Worm (Caenorhabditis elegans): Measurements from ENCODE around the gene gcy-36.
A peak's percentile ranks its signal among the peaks of the same experiment; 100 is the strongest.

The gcy-36 gene

ce11 chrX:15504795-15505194, 26.0 kb downstream of the gcy-36 start, which contains the start of gene tbh-1:
tbh-1 (minus strand) TSS chrX:15504895.
- TF ChIP-seq nhr-76 (tag; optimal IDR thresholded peaks at IDR 0.05) = no peak
- TF ChIP-seq nhr-12 (tag; optimal IDR thresholded peaks at IDR 0.05) = no peak
- no peak for TF ChIP-seq pha-4 (tag; optimal IDR thresholded peaks at IDR 0.05)
- no peak for TF ChIP-seq mdl-1 (tag; optimal IDR thresholded peaks at IDR 0.05)
- no peak for TF ChIP-seq fkh-10 (GFP tag; optimal IDR thresholded peaks at IDR 0.05)
- no peak for TF ChIP-seq unc-62 (GFP tag; optimal IDR thresholded peaks at IDR 0.05)
- no peak for TF ChIP-seq nhr-43 (tag; optimal IDR thresholded peaks at IDR 0.05; ENCODE audit: poor library complexity, severe bottlenecking)
- TF ChIP-seq aly-2 (tag; optimal IDR thresholded peaks at IDR 0.05) = no peak
- TF ChIP-seq R02D3.7 (tag; optimal IDR thresholded peaks at IDR 0.05) = no peak
- no peak for TF ChIP-seq ZK546.5 (tag; optimal IDR thresholded peaks at IDR 0.05)
- TF ChIP-seq ama-1 (optimal IDR thresholded peaks at IDR 0.05) = no peak
- TF ChIP-seq ceh-82 (tag; optimal IDR thresholded peaks at IDR 0.05) = no peak
- TF ChIP-seq mml-1 (tag; optimal IDR thresholded peaks at IDR 0.05) = no peak
- TF ChIP-seq pqm-1 (tag; optimal IDR thresholded peaks at IDR 0.05) = no peak
- no peak for TF ChIP-seq nhr-11 (tag; optimal IDR thresholded peaks at IDR 0.05)
- no peak for TF ChIP-seq ceh-16 (tag; optimal IDR thresholded peaks at IDR 0.05)
- no peak for TF ChIP-seq ceh-28 (tag; optimal IDR thresholded peaks at IDR 0.05)
- no peak for TF ChIP-seq tbx-2 (tag; optimal IDR thresholded peaks at IDR 0.05)
- no peak for TF ChIP-seq egl-5 (tag; optimal IDR thresholded peaks at IDR 0.05)

- TF ChIP-seq hmg-11 (tag; optimal IDR thresholded peaks at IDR 0.05) = peak; percentile 36
- peak; percentile 41 for TF ChIP-seq lin-15B (tag; optimal IDR thresholded peaks at IDR 0.05)
- TF ChIP-seq lin-39 (tag; optimal IDR thresholded peaks at IDR 0.05) = peak; percentile 59
- TF ChIP-seq ceh-28 (tag; optimal IDR thresholded peaks at IDR 0.05) = peak; percentile 6
- TF ChIP-seq ZK546.5 (tag; optimal IDR thresholded peaks at IDR 0.05) = no peak
- no peak for TF ChIP-seq unc-39 (tag; optimal IDR thresholded peaks at IDR 0.05)
Observed at ce11 chrX:15507830-15508347, 29.1 kb downstream of the gcy-36 start, which contains the start of gene zipt-7.2. zipt-7.2 (minus strand) TSS chrX:15507880.

ce11 chrX:15509681-15510080, 30.9 kb downstream of the gcy-36 start, which contains the start of gene eat-20:
eat-20 (plus strand) TSS chrX:15510011.
- TF ChIP-seq nhr-23 (tag; optimal IDR thresholded peaks at IDR 0.05) = peak; percentile 27
- TF ChIP-seq lin-15B (tag; optimal IDR thresholded peaks at IDR 0.05) = no peak
- no peak for TF ChIP-seq ceh-28 (tag; optimal IDR thresholded peaks at IDR 0.05)
- peak; percentile 46 for TF ChIP-seq nhr-25 (tag; optimal IDR thresholded peaks at IDR 0.05)

ce11 chrX:15514547-15514946, 35.7 kb downstream of the gcy-36 start:
- no peak for TF ChIP-seq ceh-82 (tag; optimal IDR thresholded peaks at IDR 0.05)

- TF ChIP-seq ceh-16 (tag; optimal IDR thresholded peaks at IDR 0.05) (no peak), lin-39 (tag; optimal IDR thresholded peaks at IDR 0.05) (peak; percentile 10)
Observed at ce11 chrX:15515798-15516197, 37.0 kb downstream of the gcy-36 start.

DNA sequence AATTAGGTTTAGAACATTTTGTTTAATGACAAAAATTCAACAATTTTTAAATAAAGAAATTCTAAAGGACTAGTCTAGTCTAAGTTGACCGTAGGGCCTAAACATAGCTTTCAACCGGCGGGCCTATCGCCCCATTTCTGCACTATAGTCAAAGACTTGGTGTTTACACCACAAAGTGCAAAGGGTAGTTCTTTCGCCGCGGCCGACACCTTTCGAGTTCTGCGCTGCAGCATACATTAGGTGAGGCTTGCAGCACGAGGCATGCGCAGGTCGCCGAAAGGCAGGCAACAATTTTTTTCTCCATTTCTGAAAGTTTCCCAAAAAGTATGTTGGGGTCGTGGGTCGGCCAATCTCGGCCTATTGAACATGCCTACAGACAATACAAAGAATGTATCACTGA, 49.7 kb downstream of the gcy-36 start:
- no peak for TF ChIP-seq sea-2 (GFP tag; optimal IDR thresholded peaks at IDR 0.05)
- TF ChIP-seq nhr-23 (tag; optimal IDR thresholded peaks at IDR 0.05) = no peak

- TF ChIP-seq eor-1 (tag; optimal IDR thresholded peaks at IDR 0.05) = no peak
- TF ChIP-seq ceh-28 (tag; optimal IDR thresholded peaks at IDR 0.05) = no peak
- no peak for TF ChIP-seq skn-1 (tag; optimal IDR thresholded peaks at IDR 0.05)
- no peak for TF ChIP-seq ceh-16 (tag; optimal IDR thresholded peaks at IDR 0.05)
- TF ChIP-seq lsy-12 (tag; optimal IDR thresholded peaks at IDR 0.05) = no peak
- no peak for TF ChIP-seq mdl-1 (tag; optimal IDR thresholded peaks at IDR 0.05)
Observed at ce11 chrX:15533260-15533659, 54.4 kb downstream of the gcy-36 start.

DNA sequence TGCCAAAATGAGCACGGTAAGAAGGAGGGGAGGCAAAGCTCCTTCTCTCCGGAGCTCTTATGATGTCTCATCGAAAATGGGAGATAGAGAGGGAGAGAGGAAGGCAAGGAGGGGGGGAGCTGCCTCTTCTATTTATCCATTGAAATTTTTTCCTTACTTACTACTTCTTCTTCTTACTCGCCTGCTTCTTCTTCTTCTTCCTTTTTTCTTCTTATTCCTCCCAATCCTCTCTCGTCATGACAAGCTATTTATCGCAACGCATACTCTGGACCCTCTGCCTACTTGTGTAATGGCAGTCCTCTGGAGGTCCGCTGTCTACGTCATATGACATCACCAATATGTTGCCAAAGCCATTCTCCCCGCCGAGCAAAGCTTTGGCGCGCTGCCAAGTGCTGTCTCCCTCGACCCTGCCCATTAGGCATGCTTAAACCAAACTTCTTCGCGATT, 56.4 kb downstream of the gcy-36 start:
- TF ChIP-seq egl-5 (tag; optimal IDR thresholded peaks at IDR 0.05) = peak; percentile 63
- no peak for TF ChIP-seq nhr-12 (tag; optimal IDR thresholded peaks at IDR 0.05)
- no peak for TF ChIP-seq ceh-9 (tag; optimal IDR thresholded peaks at IDR 0.05)
- no peak for TF ChIP-seq elt-2 (tag; optimal IDR thresholded peaks at IDR 0.05)
- TF ChIP-seq skn-1 (tag; optimal IDR thresholded peaks at IDR 0.05) = no peak
- no peak for TF ChIP-seq nhr-23 (tag; optimal IDR thresholded peaks at IDR 0.05)
- no peak for TF ChIP-seq ceh-16 (tag; optimal IDR thresholded peaks at IDR 0.05)
- no peak for TF ChIP-seq nhr-11 (tag; optimal IDR thresholded peaks at IDR 0.05)
- no peak for TF ChIP-seq ztf-4 (tag; optimal IDR thresholded peaks at IDR 0.05)
- TF ChIP-seq mml-1 (tag; optimal IDR thresholded peaks at IDR 0.05) = no peak
- TF ChIP-seq nhr-67 (tag; optimal IDR thresholded peaks at IDR 0.05) = no peak
- no peak for TF ChIP-seq nhr-76 (tag; optimal IDR thresholded peaks at IDR 0.05)
- no peak for TF ChIP-seq nhr-28 (tag; optimal IDR thresholded peaks at IDR 0.05)
- peak; percentile 79 for TF ChIP-seq lin-39 (tag; optimal IDR thresholded peaks at IDR 0.05)
- no peak for TF ChIP-seq jun-1 (tag; optimal IDR thresholded peaks at IDR 0.05)
- no peak for TF ChIP-seq nhr-25 (tag; optimal IDR thresholded peaks at IDR 0.05)
- TF ChIP-seq pqm-1 (tag; optimal IDR thresholded peaks at IDR 0.05) = no peak
- TF ChIP-seq R02D3.7 (tag; optimal IDR thresholded peaks at IDR 0.05) = no peak
- no peak for TF ChIP-seq nhr-237 (tag; optimal IDR thresholded peaks at IDR 0.05)
- TF ChIP-seq unc-62 (GFP tag; optimal IDR thresholded peaks at IDR 0.05) = no peak
- no peak for TF ChIP-seq mdl-1 (tag; optimal IDR thresholded peaks at IDR 0.05)
- no peak for TF ChIP-seq pha-4 (tag; optimal IDR thresholded peaks at IDR 0.05)
- peak; percentile 65 for TF ChIP-seq ceh-28 (tag; optimal IDR thresholded peaks at IDR 0.05)
- TF ChIP-seq ceh-82 (tag; optimal IDR thresholded peaks at IDR 0.05) = peak; percentile 15
- peak; percentile 66 for TF ChIP-seq tbx-2 (tag; optimal IDR thresholded peaks at IDR 0.05)
- TF ChIP-seq unc-39 (tag; optimal IDR thresholded peaks at IDR 0.05) = no peak

Measured in whole organism, L3 larva.